Worm (Caenorhabditis elegans): ENCODE results near the gene ogdh-2.

Gene ogdh-2

ce11 chrV:12233425-12233824 lies 39.1 kb downstream of the ogdh-2 start (continued):
- no peak for TF ChIP-seq ceh-8 (GFP tag; optimal IDR thresholded peaks at IDR 0.05)
- no peak for TF ChIP-seq ceh-88 (GFP tag; IDR thresholded peaks at IDR 0.05)
- TF ChIP-seq fkh-10 (GFP tag; optimal IDR thresholded peaks at IDR 0.05) = no peak
- no peak for TF ChIP-seq unc-86 (tag; optimal IDR thresholded peaks at IDR 0.05)
- no peak for TF ChIP-seq pax-3 (tag; optimal IDR thresholded peaks at IDR 0.05)
- no peak for TF ChIP-seq xbp-1 (tag; optimal IDR thresholded peaks at IDR 0.05)
- no peak for TF ChIP-seq vab-15 (tag; optimal IDR thresholded peaks at IDR 0.05)
- TF ChIP-seq lin-14 (GFP tag; optimal IDR thresholded peaks at IDR 0.05) = peak; percentile 80
- no peak for TF ChIP-seq fkh-8 (tag; optimal IDR thresholded peaks at IDR 0.05)
- TF ChIP-seq nhr-76 (tag; optimal IDR thresholded peaks at IDR 0.05) = no peak
- TF ChIP-seq snu-23 (GFP tag; optimal IDR thresholded peaks at IDR 0.05) = peak; percentile 22
- TF ChIP-seq skn-1 (tag; optimal IDR thresholded peaks at IDR 0.05) = no peak
- no peak for TF ChIP-seq elt-3 (tag; optimal IDR thresholded peaks at IDR 0.05)
- TF ChIP-seq lir-3 (tag; optimal IDR thresholded peaks at IDR 0.05; ENCODE audit: poor library complexity) = no peak
- TF ChIP-seq lin-39 (tag; optimal IDR thresholded peaks at IDR 0.05) = no peak
- TF ChIP-seq nhr-85 (tag) = no peak
- peak; percentile 79 for TF ChIP-seq pag-3 (tag; optimal IDR thresholded peaks at IDR 0.05; ENCODE audit: borderline replicate concordance, insufficient read depth)
- TF ChIP-seq grh-1 (GFP tag; IDR thresholded peaks at IDR 0.05) = no peak
- no peak for TF ChIP-seq ceh-90 (tag; optimal IDR thresholded peaks at IDR 0.05)
- TF ChIP-seq nhr-28 (tag; optimal IDR thresholded peaks at IDR 0.05) = no peak
- TF ChIP-seq efl-3 (GFP tag; optimal IDR thresholded peaks at IDR 0.05) = no peak
- no peak for TF ChIP-seq F16B12.6 (tag; optimal IDR thresholded peaks at IDR 0.05)
- no peak for TF ChIP-seq nhr-84 (tag; optimal IDR thresholded peaks at IDR 0.05)

- peak; percentile 79 for TF ChIP-seq lin-14 (GFP tag; optimal IDR thresholded peaks at IDR 0.05)
- no peak for TF ChIP-seq efl-1 (optimal IDR thresholded peaks at IDR 0.05)
- peak in 1 of 2 experiments; percentile 31 for TF ChIP-seq efl-1 (GFP tag; optimal IDR thresholded peaks at IDR 0.05 in 1 of 2)
- TF ChIP-seq xbp-1 (tag; optimal IDR thresholded peaks at IDR 0.05) = no peak
- peak; percentile 68 for TF ChIP-seq nhr-71 (tag; optimal IDR thresholded peaks at IDR 0.05)
- TF ChIP-seq nhr-20 (tag; optimal IDR thresholded peaks at IDR 0.05) = peak; percentile 8
- TF ChIP-seq ces-1 (GFP tag; optimal IDR thresholded peaks at IDR 0.05) = no peak
- no peak for TF ChIP-seq jun-1 (tag; optimal IDR thresholded peaks at IDR 0.05)
- TF ChIP-seq ets-5 (GFP tag; IDR thresholded peaks at IDR 0.05) = no peak
- TF ChIP-seq snu-23 (GFP tag; optimal IDR thresholded peaks at IDR 0.05) = peak; percentile 19
- no peak for TF ChIP-seq pag-3 (tag; optimal IDR thresholded peaks at IDR 0.05; ENCODE audit: borderline replicate concordance, insufficient read depth)
- TF ChIP-seq isw-1 (GFP tag; IDR thresholded peaks at IDR 0.05) = no peak
- TF ChIP-seq egl-27 (tag; optimal IDR thresholded peaks at IDR 0.05) = no peak
- no peak for TF ChIP-seq Y116A8C.19 (tag; optimal IDR thresholded peaks at IDR 0.05; ENCODE audit: borderline replicate concordance)
- no peak for TF ChIP-seq hlh-17 (GFP tag; optimal IDR thresholded peaks at IDR 0.05; ENCODE audit: borderline replicate concordance)
- peak; percentile 13 for TF ChIP-seq unc-130 (tag; optimal IDR thresholded peaks at IDR 0.05)
- TF ChIP-seq lsy-2 (tag; optimal IDR thresholded peaks at IDR 0.05) = peak in 1 of 2 experiments; percentile 27
- TF ChIP-seq ceh-90 (tag; optimal IDR thresholded peaks at IDR 0.05) = no peak
- TF ChIP-seq nhr-19 (GFP tag; conservative IDR thresholded peaks at IDR 0.05) = peak; percentile 26
- peak; percentile 61 for TF ChIP-seq rnt-1 (tag; optimal IDR thresholded peaks at IDR 0.05)
- TF ChIP-seq ceh-88 (GFP tag; IDR thresholded peaks at IDR 0.05) = no peak
- TF ChIP-seq hlh-4 (tag; optimal IDR thresholded peaks at IDR 0.05) = no peak
- TF ChIP-seq dsc-1 (tag; optimal IDR thresholded peaks at IDR 0.05) = peak; percentile 23
- TF ChIP-seq lin-15B (tag; optimal IDR thresholded peaks at IDR 0.05) = no peak
Measured at ce11 chrV:12234293-12235004, 40.1 kb downstream of the ogdh-2 start, which contains the start of gene myo-3. myo-3 (minus strand) TSS chrV:12234343.

All from whole organism, L1 larva.